Fruit fly (Drosophila melanogaster) whole organism, prepupa: Measurements from ENCODE around the gene PolG1.

ENCODE experiments used
- Blimp-1 ChIP-seq: fragments of 200-800 bp; sonication (Bioruptor generic); optimal IDR thresholded peaks from 3 replicates; lab custom pipeline; 2017; ENCODE audit warnings: missing biosample characterization, missing genetic modification characterization, mild to moderate bottlenecking, moderate library complexity, missing genetic modification reagents
- CG10669 ChIP-seq: fragments of 200-800 bp; sonication (Bioruptor generic); optimal IDR thresholded peaks from 3 replicates; lab custom pipeline; 2018; ENCODE audit warnings: missing biosample characterization, mild to moderate bottlenecking, missing genetic modification characterization, moderate library complexity
- CG11762 ChIP-seq: fragments of 200-800 bp; sonication (Bioruptor generic); optimal IDR thresholded peaks from 3 replicates; lab custom pipeline; 2016; ENCODE audit warnings: missing biosample characterization, missing genetic modification characterization; ENCODE audit not compliant: insufficient read depth
- CG1621 ChIP-seq: fragments of 200-800 bp; sonication (Bioruptor generic); optimal IDR thresholded peaks from 3 replicates; lab custom pipeline; 2018; ENCODE audit warnings: missing biosample characterization, mild to moderate bottlenecking, missing genetic modification characterization
- CG16779 ChIP-seq: fragments of 200-800 bp; sonication (Bioruptor generic); optimal IDR thresholded peaks from 3 replicates; lab custom pipeline; 2017; ENCODE audit warnings: missing biosample characterization, mild to moderate bottlenecking, missing genetic modification characterization
- CG3032 ChIP-seq: fragments of 200-800 bp; optimal IDR thresholded peaks from 2 replicates; lab custom pipeline; 2019; ENCODE audit warnings: missing biosample characterization, mild to moderate bottlenecking, missing genetic modification characterization, moderate library complexity
- CG31627 ChIP-seq: fragments of 200-800 bp; sonication (Bioruptor generic); optimal IDR thresholded peaks from 3 replicates; lab custom pipeline; 2016; ENCODE audit warnings: missing biosample characterization, missing genetic modification characterization
- CG32006 ChIP-seq: fragments of 200-800 bp; sonication (Bioruptor generic); optimal IDR thresholded peaks from 3 replicates; lab custom pipeline; 2017; ENCODE audit warnings: missing biosample characterization, mild to moderate bottlenecking, missing genetic modification characterization
- CG34406 ChIP-seq: fragments of 200-800 bp; sonication (Bioruptor generic); optimal IDR thresholded peaks from 3 replicates; lab custom pipeline; 2016; ENCODE audit warnings: missing biosample characterization, missing genetic modification characterization
- CG4318 ChIP-seq: fragments of 200-800 bp; sonication (Bioruptor generic); optimal IDR thresholded peaks from 3 replicates; lab custom pipeline; 2017; ENCODE audit warnings: missing biosample characterization, mild to moderate bottlenecking, missing genetic modification characterization
- CG6163 ChIP-seq: fragments of 200-800 bp; sonication (Bioruptor generic); IDR thresholded peaks from 3 replicates; pipeline ENCODE4 v1.3.6; 2022; ENCODE audit warnings: missing biosample characterization, missing genetic modification characterization
- CG6276 ChIP-seq: fragments of 200-800 bp; sonication (Bioruptor generic); optimal IDR thresholded peaks from 2 replicates; lab custom pipeline; 2017; ENCODE audit warnings: missing biosample characterization, mild to moderate bottlenecking, missing genetic modification characterization
- CG6808 ChIP-seq: fragments of 200-800 bp; sonication (Bioruptor generic); optimal IDR thresholded peaks from 3 replicates; lab custom pipeline; 2017; ENCODE audit warnings: missing biosample characterization, missing genetic modification characterization, mild to moderate bottlenecking, moderate library complexity, missing genetic modification reagents
- CG6854 ChIP-seq: fragments of 200-800 bp; sonication (Bioruptor generic); optimal IDR thresholded peaks from 2 replicates; lab custom pipeline; 2017; ENCODE audit warnings: missing biosample characterization, mild to moderate bottlenecking, missing genetic modification characterization
- CG7368 ChIP-seq: fragments of 200-800 bp; sonication (Bioruptor generic); optimal IDR thresholded peaks from 3 replicates; lab custom pipeline; 2016; ENCODE audit warnings: missing biosample characterization, missing genetic modification characterization
- CG8319 ChIP-seq: fragments of 200-800 bp; sonication (Bioruptor generic); optimal IDR thresholded peaks from 3 replicates; lab custom pipeline; 2016; ENCODE audit warnings: missing biosample characterization, missing genetic modification characterization
- Eip93F ChIP-seq: fragments of 200-800 bp; sonication (Bioruptor generic); optimal IDR thresholded peaks from 2 replicates; lab custom pipeline; 2016; ENCODE audit warnings: missing biosample characterization, mild to moderate bottlenecking, missing genetic modification characterization
- Ets21C ChIP-seq: fragments of 200-800 bp; sonication (Bioruptor generic); optimal IDR thresholded peaks from 3 replicates; lab custom pipeline; 2016; ENCODE audit warnings: missing biosample characterization, missing genetic modification characterization
- Ets96B ChIP-seq: fragments of 200-800 bp; optimal IDR thresholded peaks from 2 replicates; lab custom pipeline; 2019; ENCODE audit warnings: missing biosample characterization, mild to moderate bottlenecking, missing genetic modification characterization, moderate library complexity
- Hr38 ChIP-seq: sonication (Bioruptor generic); optimal IDR thresholded peaks from 2 replicates; lab custom pipeline; 2016; ENCODE audit warnings: missing biosample characterization, missing genetic modification characterization
- Met ChIP-seq: fragments of 200-800 bp; sonication (Bioruptor generic); optimal IDR thresholded peaks from 3 replicates; lab custom pipeline; 2016; ENCODE audit warnings: missing biosample characterization, missing genetic modification characterization
- Sox102F ChIP-seq: fragments of 200-800 bp; sonication (Bioruptor generic); optimal IDR thresholded peaks from 2 replicates; lab custom pipeline; 2016; ENCODE audit warnings: missing biosample characterization, mild to moderate bottlenecking, missing genetic modification characterization
- Sox14 ChIP-seq: fragments of 200-800 bp; sonication (Bioruptor generic); optimal IDR thresholded peaks from 3 replicates; lab custom pipeline; 2016; ENCODE audit warnings: missing biosample characterization, missing genetic modification characterization
- achi ChIP-seq: fragments of 200-800 bp; sonication (Bioruptor generic); optimal IDR thresholded peaks from 3 replicates; lab custom pipeline; 2016; ENCODE audit warnings: missing biosample characterization, missing genetic modification characterization
- eg ChIP-seq: fragments of 200-800 bp; sonication (Bioruptor generic); IDR thresholded peaks from 3 replicates; pipeline ENCODE4 v1.3.6; 2022; ENCODE audit warnings: missing biosample characterization, missing genetic modification characterization
- esn ChIP-seq: fragments of 200-800 bp; sonication (Bioruptor generic); optimal IDR thresholded peaks from 2 replicates; lab custom pipeline; 2016; ENCODE audit warnings: missing biosample characterization, mild to moderate bottlenecking, missing genetic modification characterization, moderate library complexity
- fd59A ChIP-seq: fragments of 200-800 bp; sonication (Bioruptor generic); optimal IDR thresholded peaks from 2 replicates; lab custom pipeline; 2017; ENCODE audit warnings: missing biosample characterization, mild to moderate bottlenecking, missing genetic modification characterization, missing genetic modification reagents
- fd85E ChIP-seq: fragments of 200-800 bp; sonication (Bioruptor generic); optimal IDR thresholded peaks from 3 replicates; lab custom pipeline; 2016; ENCODE audit warnings: missing biosample characterization, missing genetic modification characterization
- fkh ChIP-seq: fragments of 200-800 bp; sonication (Bioruptor generic); optimal IDR thresholded peaks from 3 replicates; lab custom pipeline; 2017; ENCODE audit warnings: missing biosample characterization, mild to moderate bottlenecking, missing genetic modification characterization, moderate library complexity
- pdm3 ChIP-seq: fragments of 200-800 bp; sonication (Bioruptor generic); optimal IDR thresholded peaks from 3 replicates; lab custom pipeline; 2016; ENCODE audit warnings: missing biosample characterization, missing genetic modification characterization
- salr ChIP-seq, 2 experiments: fragments of 200-800 bp; sonication (Bioruptor generic); optimal IDR thresholded peaks; 3 replicates each; lab custom pipeline; 2016 to 2018; ENCODE audit warnings: missing biosample characterization in 2 of 2, missing genetic modification characterization in 2 of 2, mild to moderate bottlenecking in 1 of 2
- spab ChIP-seq: fragments of 200-800 bp; sonication (Bioruptor generic); optimal IDR thresholded peaks from 2 replicates; lab custom pipeline; 2017; ENCODE audit warnings: missing biosample characterization, mild to moderate bottlenecking, missing genetic modification characterization, missing genetic modification reagents
- ss ChIP-seq, 2 experiments: fragments of 200-800 bp; sonication (Bioruptor generic); optimal IDR thresholded peaks; 2 replicates in 1 of 2; 3 replicates in 1 of 2; lab custom pipeline; 2017 to 2018; ENCODE audit warnings: mild to moderate bottlenecking in 2 of 2, missing biosample characterization in 2 of 2, missing genetic modification characterization in 2 of 2, moderate library complexity in 1 of 2
- svp ChIP-seq: fragments of 200-800 bp; sonication (Bioruptor generic); peaks from one replicate; lab custom pipeline; 2016; ENCODE audit warnings: missing biosample characterization, missing genetic modification characterization
- topi ChIP-seq: fragments of 200-800 bp; sonication (Bioruptor generic); optimal IDR thresholded peaks from 3 replicates; lab custom pipeline; 2016; ENCODE audit warnings: missing biosample characterization, missing genetic modification characterization
- vri ChIP-seq: fragments of 200-800 bp; sonication (Bioruptor generic); optimal IDR thresholded peaks from 3 replicates; lab custom pipeline; 2016; ENCODE audit warnings: missing biosample characterization, mild to moderate bottlenecking, missing genetic modification characterization

PolG1 gene

DNA sequence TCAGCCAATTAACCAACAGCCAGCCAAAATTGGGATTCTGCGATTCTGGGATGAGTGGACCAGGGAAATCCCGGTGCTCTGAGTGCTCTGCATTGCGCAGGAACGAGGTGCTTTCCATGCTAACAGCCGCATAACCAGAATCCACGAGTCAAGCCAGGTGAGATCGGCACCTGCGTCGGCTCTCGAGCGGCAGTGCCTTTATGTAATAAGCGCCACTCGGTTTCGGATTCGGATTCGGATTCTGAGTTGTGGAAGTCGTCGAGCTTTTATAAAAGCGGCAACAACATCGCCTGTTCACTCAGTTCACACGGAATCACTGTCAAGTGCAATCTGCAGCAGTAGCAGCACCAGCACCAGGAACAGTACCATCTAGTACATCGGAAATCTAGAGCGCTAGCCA is 6.6 kb downstream of the PolG1 start, which contains the start of gene b:
Gene b, plus strand, starts transcription at position 301 of the 400 bp plus-strand sequence.
- TF ChIP-seq Sox14 (GFP tag; lab: Kevin White, UChicago), result no peak
- TF ChIP-seq CG11762 (GFP tag; lab: Kevin White, UChicago), result no peak
- TF ChIP-seq fd85E (GFP tag; lab: Kevin White, UChicago), result no peak
- TF ChIP-seq topi (GFP tag; lab: Kevin White, UChicago), result no peak
- TF ChIP-seq CG7368, result no peak
- TF ChIP-seq CG4318 (GFP tag; lab: Kevin White, UChicago), result no peak
- no peak for TF ChIP-seq pdm3
- TF ChIP-seq Ets21C, result no peak
- no peak for TF ChIP-seq CG34406 (GFP tag; lab: Kevin White, UChicago)
- TF ChIP-seq Sox102F, result no peak
- no peak for TF ChIP-seq achi (GFP tag; lab: Kevin White, UChicago)
- no peak for TF ChIP-seq Hr38 (GFP tag; lab: Kevin White, UChicago)
- TF ChIP-seq Eip93F (GFP tag; lab: Kevin White, UChicago), result no peak
- TF ChIP-seq salr (GFP tag; optimal IDR thresholded peaks at IDR 0.05; lab: Kevin White, UChicago), result no peak
- no peak for TF ChIP-seq CG6163 (GFP tag; lab: Robert Waterston, UW)
- no peak for TF ChIP-seq CG16779 (tag; lab: Kevin White, UChicago)
- no peak for TF ChIP-seq svp (GFP tag; lab: Kevin White, UChicago)
- TF ChIP-seq CG6854 (GFP tag; lab: Kevin White, UChicago), result no peak
- TF ChIP-seq, all 60 proteins: peak for 0

DNA sequence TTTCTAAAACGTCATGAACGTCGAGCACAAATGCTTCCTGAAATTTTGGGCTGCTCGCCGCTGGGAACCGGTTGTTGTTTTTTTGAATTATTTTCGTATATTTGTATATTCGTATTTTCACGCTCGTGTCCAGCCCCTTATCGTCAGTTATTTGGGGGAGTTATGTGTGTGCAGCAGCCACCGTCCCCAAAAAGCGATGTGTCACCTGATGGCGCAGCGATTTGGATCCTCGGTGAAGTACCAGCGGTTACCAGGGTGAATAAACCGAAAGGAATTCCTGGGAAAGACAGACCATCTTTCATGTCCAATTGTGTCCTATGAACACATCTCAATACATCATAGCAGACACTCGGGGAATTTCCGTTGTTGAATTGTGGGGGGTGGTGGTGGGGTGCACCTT is 7.4 kb downstream of the PolG1 start:
- no peak for TF ChIP-seq achi (GFP tag; lab: Kevin White, UChicago)

DNA sequence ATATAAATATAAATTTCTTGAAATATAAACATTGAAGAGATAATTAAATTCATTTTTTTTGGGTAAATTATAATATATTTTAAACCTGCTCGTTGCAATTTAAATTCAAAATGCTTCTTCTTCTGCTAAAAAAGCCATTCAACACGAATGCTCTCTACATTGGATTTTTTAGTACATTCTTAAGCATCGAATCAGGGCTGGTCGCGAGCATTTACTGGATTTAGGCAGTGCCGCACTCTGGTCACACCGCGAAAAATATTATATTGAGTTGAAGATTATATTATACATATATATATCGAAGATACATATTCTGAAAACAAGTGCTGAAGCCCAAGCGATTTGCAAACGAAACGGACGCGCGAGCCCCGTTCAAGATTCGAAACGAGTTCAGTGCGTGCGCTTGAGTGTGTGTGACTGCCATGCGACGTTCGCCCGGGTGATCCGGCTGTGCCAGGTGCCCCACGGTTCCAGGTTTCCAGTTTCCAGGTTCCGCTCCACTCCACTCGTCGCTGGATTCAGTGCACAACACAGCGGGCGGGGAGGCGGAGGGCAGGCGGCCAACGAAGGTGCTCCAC is 13.9 kb downstream of the PolG1 start, which contains the start of gene Sos:
Gene Sos, plus strand, starts transcription at position 213 of the 575 bp plus-strand sequence.
- TF ChIP-seq vri, result no peak
- TF ChIP-seq eg (GFP tag; lab: Robert Waterston, UW), result no peak
- TF ChIP-seq fkh (GFP tag; lab: Kevin White, UChicago), result no peak
- no peak for TF ChIP-seq spab (GFP tag; lab: Kevin White, UChicago)
- TF ChIP-seq CG1621 (tag; lab: Kevin White, UChicago), result no peak
- no peak for TF ChIP-seq CG7368
- TF ChIP-seq Ets96B (tag; lab: Kevin White, UChicago), result no peak
- no peak for TF ChIP-seq CG32006 (GFP tag; lab: Kevin White, UChicago)
- no peak for TF ChIP-seq CG16779 (tag; lab: Kevin White, UChicago)
- no peak for TF ChIP-seq CG10669 (GFP tag; lab: Kevin White, UChicago)
- TF ChIP-seq Sox14 (GFP tag; lab: Kevin White, UChicago), result no peak
- no peak for TF ChIP-seq ss (GFP tag; optimal IDR thresholded peaks at IDR 0.05; lab: Kevin White, UChicago)
- no peak for TF ChIP-seq CG8319 (GFP tag; lab: Kevin White, UChicago)
- no peak for TF ChIP-seq achi (GFP tag; lab: Kevin White, UChicago)
- no peak for TF ChIP-seq esn (GFP tag; lab: Kevin White, UChicago)
- TF ChIP-seq fd85E (GFP tag; lab: Kevin White, UChicago), result no peak
- no peak for TF ChIP-seq CG6276 (GFP tag; lab: Kevin White, UChicago)
- TF ChIP-seq Met (GFP tag; lab: Kevin White, UChicago), result no peak
- TF ChIP-seq CG6163 (GFP tag; lab: Robert Waterston, UW), result no peak

DNA sequence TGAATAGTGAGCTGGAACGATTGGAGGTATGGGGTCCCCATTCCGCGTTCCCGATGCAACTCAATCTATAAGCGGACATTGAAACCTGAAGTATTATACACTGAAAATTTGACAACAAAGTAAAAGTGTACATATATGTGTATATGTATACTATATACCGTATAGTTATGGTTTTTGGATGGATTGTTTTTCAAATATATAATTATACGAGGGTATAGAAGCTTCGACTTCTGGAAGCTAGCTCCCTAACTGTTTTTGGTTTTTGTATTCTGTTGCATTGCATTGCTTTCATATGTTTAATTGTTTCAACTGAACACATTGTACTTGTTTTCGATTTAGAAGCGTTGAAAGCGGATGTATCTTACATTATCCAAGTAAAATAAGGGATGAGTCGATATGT is 14.4 kb downstream of the PolG1 start, which contains the start of gene CG16888:
Gene CG16888, minus strand, starts transcription at position 101 of the 400 bp plus-strand sequence.
- TF ChIP-seq ss (GFP tag; optimal IDR thresholded peaks at IDR 0.05; lab: Kevin White, UChicago) (no peak), CG3032 (tag; lab: Kevin White, UChicago) (no peak), CG32006 (GFP tag; lab: Kevin White, UChicago) (no peak), fd59A (GFP tag; lab: Kevin White, UChicago) (no peak), CG6276 (GFP tag; lab: Kevin White, UChicago) (no peak), CG16779 (tag; lab: Kevin White, UChicago) (no peak), CG31627 (no peak), CG6808 (GFP tag; lab: Kevin White, UChicago) (no peak), CG6163 (GFP tag; lab: Robert Waterston, UW) (no peak), Blimp-1 (GFP tag; lab: Kevin White, UChicago) (no peak), svp (GFP tag; lab: Kevin White, UChicago) (no peak)
